Worm (Caenorhabditis elegans) whole organism, L4 larva: ENCODE data around the gene ZK546.19.

Experiments
- D1046.2 ChIP-seq: fragments of 200-800 bp; sonication (Bioruptor generic); IDR thresholded peaks from 2 replicates; pipeline ENCODE4 v1.3.6; 2022; ENCODE audit warnings: missing genetic modification characterization, missing compliant biosample characterization
- F26F4.8 ChIP-seq: fragments of 200-800 bp; sonication (Bioruptor generic); conservative IDR thresholded peaks from 2 replicates; pipeline ENCODE4 v1.3.6; 2022; ENCODE audit warnings: missing genetic modification characterization, missing compliant biosample characterization
- T20F7.1 ChIP-seq: fragments of 200-800 bp; sonication (Bioruptor generic); optimal IDR thresholded peaks from 2 replicates; lab custom pipeline; 2018; ENCODE audit warnings: mild to moderate bottlenecking, missing genetic modification characterization, missing compliant biosample characterization
- Y5F2A.4 ChIP-seq: fragments of 200-800 bp; sonication (Bioruptor generic); optimal IDR thresholded peaks from 2 replicates; lab custom pipeline; 2018; ENCODE audit warnings: mild to moderate bottlenecking, missing genetic modification characterization, missing compliant biosample characterization
- ZK546.5 ChIP-seq, 2 experiments: sonication (generic microtip); optimal IDR thresholded peaks; 2 replicates each; lab custom pipeline; 2017; ENCODE audit warnings: missing biosample characterization in 2 of 2, missing genetic modification characterization in 2 of 2
- aha-1 ChIP-seq: fragments of 150-350 bp; peaks from one replicate; lab custom pipeline; 2014; ENCODE audit warnings: missing biosample characterization, missing genetic modification characterization
- ama-1 ChIP-seq: fragments of 150-350 bp; optimal IDR thresholded peaks from 2 replicates; lab custom pipeline; 2014; ENCODE audit warnings: inconsistent platforms, mixed read lengths
- attf-4 ChIP-seq: sonication (generic microtip); optimal IDR thresholded peaks from 3 replicates; lab custom pipeline; 2017; ENCODE audit warnings: missing biosample characterization, missing genetic modification characterization
- ceh-20 ChIP-seq: fragments of 200-800 bp; sonication (Bioruptor generic); IDR thresholded peaks from 2 replicates; pipeline ENCODE4 v1.3.6; 2022; ENCODE audit warnings: missing genetic modification reagents, missing genetic modification characterization, missing compliant biosample characterization
- ceh-44 ChIP-seq: fragments of 200-800 bp; sonication (Bioruptor generic); IDR thresholded peaks from 2 replicates; pipeline ENCODE4 v1.3.6; 2022; ENCODE audit warnings: missing genetic modification reagents, missing genetic modification characterization, missing compliant biosample characterization
- ceh-62 ChIP-seq: sonication (generic microtip); optimal IDR thresholded peaks from 2 replicates; lab custom pipeline; 2017; ENCODE audit warnings: missing biosample characterization, missing genetic modification characterization
- ceh-82 ChIP-seq: sonication (generic microtip); optimal IDR thresholded peaks from 2 replicates; lab custom pipeline; 2017; ENCODE audit warnings: missing biosample characterization, missing genetic modification characterization
- daf-16 ChIP-seq, 3 experiments: sonication (generic microtip); optimal IDR thresholded peaks; 2 replicates each; lab custom pipeline; 2016 to 2017; ENCODE audit warnings: missing genetic modification characterization in 3 of 3, missing genetic modification reagents in 3 of 3, mild to moderate bottlenecking in 2 of 3, missing compliant biosample characterization in 2 of 3, missing biosample characterization in 1 of 3, moderate library complexity in 1 of 3
- daf-8 ChIP-seq: fragments of 200-800 bp; sonication (Bioruptor generic); IDR thresholded peaks from 2 replicates; pipeline ENCODE4 v1.3.6; 2022; ENCODE audit warnings: missing genetic modification characterization, missing compliant biosample characterization
- dpl-1 ChIP-seq: fragments of 150-350 bp; optimal IDR thresholded peaks from 2 replicates; lab custom pipeline; 2014; ENCODE audit warnings: missing biosample characterization, missing genetic modification reagents, missing genetic modification characterization
- dve-1 ChIP-seq: sonication (generic microtip); optimal IDR thresholded peaks from 2 replicates; lab custom pipeline; 2017; ENCODE audit warnings: antibody characterized with exemption, mild to moderate bottlenecking, missing genetic modification characterization, missing compliant biosample characterization; ENCODE audit not compliant: insufficient read depth
- hif-1 ChIP-seq, 2 experiments: sonication (generic microtip); optimal IDR thresholded peaks; 2 replicates each; lab custom pipeline; 2016 to 2017; ENCODE audit warnings: missing compliant biosample characterization in 2 of 2, missing genetic modification characterization in 2 of 2, missing genetic modification reagents in 2 of 2, missing genotype in 2 of 2, mild to moderate bottlenecking in 1 of 2
- hlh-11 ChIP-seq: fragments of 200-800 bp; sonication (Bioruptor generic); optimal IDR thresholded peaks from 2 replicates; lab custom pipeline; 2018; ENCODE audit warnings: mild to moderate bottlenecking, missing genetic modification characterization, missing compliant biosample characterization
- hlh-30 ChIP-seq: sonication (generic microtip); optimal IDR thresholded peaks from 2 replicates; lab custom pipeline; 2017; ENCODE audit warnings: antibody characterized with exemption, mild to moderate bottlenecking, missing genetic modification characterization, missing compliant biosample characterization; ENCODE audit not compliant: insufficient read depth
- hmg-1.1 ChIP-seq: fragments of 200-800 bp; sonication (Bioruptor generic); IDR thresholded peaks from 2 replicates; pipeline ENCODE4 v1.3.6; 2022; ENCODE audit warnings: missing genetic modification reagents, missing genetic modification characterization, missing compliant biosample characterization
- lin-1 ChIP-seq: fragments of 200-800 bp; sonication (Bioruptor generic); IDR thresholded peaks from 2 replicates; pipeline ENCODE4 v1.3.6; 2022; ENCODE audit warnings: missing genetic modification reagents, missing genetic modification characterization, missing compliant biosample characterization
- lin-13 ChIP-seq: fragments of 150-350 bp; optimal IDR thresholded peaks from 2 replicates; lab custom pipeline; 2014; ENCODE audit warnings: missing biosample characterization, missing genetic modification reagents, missing genetic modification characterization
- lin-39 ChIP-seq: fragments of 150-350 bp; optimal IDR thresholded peaks from 2 replicates; lab custom pipeline; 2014; ENCODE audit warnings: missing biosample characterization, missing genetic modification reagents, missing genetic modification characterization
- lsy-2 ChIP-seq, 2 experiments: fragments of 150-350 bp in 1 of 2; sonication (generic microtip) in 1 of 2; optimal IDR thresholded peaks; 2 replicates each; lab custom pipeline; 2014 to 2017; ENCODE audit warnings: missing biosample characterization in 2 of 2, missing genetic modification characterization in 2 of 2
- mep-1 ChIP-seq: fragments of 150-350 bp; sonication (generic microtip); optimal IDR thresholded peaks from 3 replicates; lab custom pipeline; 2014; ENCODE audit warnings: missing biosample characterization, missing genetic modification characterization
- mxl-3 ChIP-seq: fragments of 200-800 bp; sonication (Bioruptor generic); optimal IDR thresholded peaks from 2 replicates; lab custom pipeline; 2018; ENCODE audit warnings: mild to moderate bottlenecking, missing genetic modification characterization, missing compliant biosample characterization
- nhr-10 ChIP-seq: fragments of 150-350 bp; optimal IDR thresholded peaks from 2 replicates; lab custom pipeline; 2014; ENCODE audit warnings: missing biosample characterization, missing genetic modification characterization
- nhr-102 ChIP-seq: sonication (generic microtip); optimal IDR thresholded peaks from 2 replicates; lab custom pipeline; 2016; ENCODE audit warnings: mild to moderate bottlenecking, missing genetic modification characterization, moderate library complexity, missing compliant biosample characterization
- nhr-237 ChIP-seq: sonication (generic microtip); optimal IDR thresholded peaks from 2 replicates; lab custom pipeline; 2017; ENCODE audit warnings: missing biosample characterization, missing genetic modification characterization
- nhr-28 ChIP-seq: fragments of 150-350 bp; optimal IDR thresholded peaks from 2 replicates; lab custom pipeline; 2014; ENCODE audit warnings: missing biosample characterization, missing genetic modification characterization
- nhr-48 ChIP-seq: sonication (generic microtip); optimal IDR thresholded peaks from 2 replicates; lab custom pipeline; 2016; ENCODE audit warnings: mild to moderate bottlenecking, missing genetic modification characterization, missing compliant biosample characterization
- nhr-77 ChIP-seq: fragments of 150-350 bp; optimal IDR thresholded peaks from 2 replicates; lab custom pipeline; 2014; ENCODE audit warnings: missing biosample characterization, missing genetic modification characterization
- pha-4 ChIP-seq, 2 experiments: fragments of 150-350 bp in 1 of 2; fragments of 200-800 bp in 1 of 2; sonication (Bioruptor generic) in 1 of 2; IDR thresholded peaks in 1 of 2; optimal IDR thresholded peaks in 1 of 2; 2 replicates each; pipeline versions ENCODE4 v1.3.6 to Lab custom; 2014 to 2022; ENCODE audit warnings: missing genetic modification characterization in 2 of 2, missing genetic modification reagents in 2 of 2, missing biosample characterization in 1 of 2, missing compliant biosample characterization in 1 of 2
- php-3 ChIP-seq: fragments of 200-800 bp; sonication (Bioruptor generic); IDR thresholded peaks from 2 replicates; pipeline ENCODE4 v1.3.6; 2022; ENCODE audit warnings: missing genetic modification reagents, missing genetic modification characterization, missing compliant biosample characterization
- pqm-1 ChIP-seq: sonication (generic microtip); optimal IDR thresholded peaks from 2 replicates; lab custom pipeline; 2017; ENCODE audit warnings: missing biosample characterization, missing genetic modification characterization
- rbr-2 ChIP-seq: sonication (generic microtip); optimal IDR thresholded peaks from 2 replicates; lab custom pipeline; 2016; ENCODE audit warnings: missing genotype, missing genetic modification characterization, missing compliant biosample characterization
- sdz-12 ChIP-seq: fragments of 200-800 bp; sonication (Bioruptor generic); optimal IDR thresholded peaks from 2 replicates; lab custom pipeline; 2018; ENCODE audit warnings: mild to moderate bottlenecking, missing genetic modification characterization, missing compliant biosample characterization
- skn-1 ChIP-seq: fragments of 150-350 bp; optimal IDR thresholded peaks from 2 replicates; lab custom pipeline; 2014; ENCODE audit warnings: missing biosample characterization, missing genetic modification characterization
- snpc-1.2 ChIP-seq: fragments of 200-800 bp; sonication (Bioruptor generic); IDR thresholded peaks from 2 replicates; pipeline ENCODE4 v1.3.6; 2022; ENCODE audit warnings: missing genetic modification reagents, missing genetic modification characterization, missing compliant biosample characterization
- tag-97 ChIP-seq: fragments of 200-800 bp; sonication (Bioruptor generic); IDR thresholded peaks from 2 replicates; pipeline ENCODE4 v1.3.6; 2022; ENCODE audit warnings: missing genetic modification characterization, missing compliant biosample characterization
- tra-1 ChIP-seq: fragments of 200-800 bp; sonication (Bioruptor generic); IDR thresholded peaks from 2 replicates; pipeline ENCODE4 v1.3.6; 2022; ENCODE audit warnings: missing genetic modification reagents, missing genetic modification characterization, missing compliant biosample characterization
- unc-130 ChIP-seq: sonication (generic microtip); optimal IDR thresholded peaks from 2 replicates; lab custom pipeline; 2016; ENCODE audit warnings: missing genetic modification reagents, missing genetic modification characterization, missing compliant biosample characterization
- zfp-3 ChIP-seq: fragments of 200-800 bp; sonication (Bioruptor generic); conservative IDR thresholded peaks from 2 replicates; pipeline ENCODE4 v1.3.6; 2022; ENCODE audit warnings: missing genetic modification reagents, missing genetic modification characterization, missing compliant biosample characterization
- ztf-7 ChIP-seq: fragments of 150-350 bp; optimal IDR thresholded peaks from 2 replicates; lab custom pipeline; 2014; ENCODE audit warnings: missing biosample characterization, missing genetic modification characterization

The ZK546.19 gene

DNA sequence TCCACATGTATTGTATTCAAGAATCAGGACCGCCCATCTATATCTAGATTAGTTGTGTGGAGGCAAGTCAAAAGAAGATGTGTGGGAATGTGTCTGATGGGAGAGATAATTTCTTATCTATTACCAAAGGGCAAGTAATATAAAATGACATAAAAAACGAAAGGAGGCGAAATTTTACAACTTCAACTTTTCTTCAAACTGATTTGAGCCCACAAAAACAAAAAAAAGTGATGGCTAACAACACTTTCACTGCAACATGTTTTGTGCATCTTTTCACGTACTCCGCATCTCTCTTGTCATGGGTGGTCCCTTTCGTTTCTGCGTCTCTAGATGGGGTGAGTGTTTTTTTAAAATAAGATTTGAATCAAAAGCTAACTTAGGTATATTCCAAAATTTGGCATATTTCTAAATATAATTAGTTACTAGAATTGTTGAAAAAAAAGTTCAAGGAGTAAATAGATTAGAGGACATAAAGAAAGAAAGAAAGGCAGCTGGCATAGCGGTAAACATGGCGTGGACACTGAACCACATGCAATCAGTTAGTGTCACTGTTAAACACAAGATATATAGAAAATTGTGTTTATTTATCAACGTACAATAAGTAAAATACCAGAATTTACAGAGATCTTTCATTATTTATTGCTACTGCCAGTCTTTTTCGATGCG lies at the start of gene ZK546.19:
TSS of gene ZK546.19 (plus strand) at position 186 of the 666 bp plus-strand sequence.
- TF ChIP-seq lsy-2 (tag; optimal IDR thresholded peaks at IDR 0.05; lab: Kevin White, UChicago) (peak in 1 of 2 experiments; percentile 38), ceh-82 (tag; lab: Kevin White, UChicago) (no peak), nhr-237 (no peak), ZK546.5 (tag; optimal IDR thresholded peaks at IDR 0.05; lab: Kevin White, UChicago) (no peak), nhr-102 (tag; lab: Kevin White, UChicago) (no peak), dpl-1 (GFP tag; lab: Kevin White, UChicago) (peak; percentile 2), daf-8 (GFP tag; lab: Robert Waterston, UW) (no peak), lin-13 (no peak), hif-1 (tag; optimal IDR thresholded peaks at IDR 0.05; lab: Kevin White, UChicago) (peak; percentile 41 to 99), skn-1 (tag; lab: Kevin White, UChicago) (no peak), ztf-7 (tag; lab: Kevin White, UChicago) (no peak), F26F4.8 (no peak), rbr-2 (no peak), ceh-62 (tag; lab: Kevin White, UChicago) (no peak), aha-1 (tag; lab: Kevin White, UChicago) (peak; percentile 100), nhr-48 (tag; lab: Kevin White, UChicago) (no peak), pha-4 (GFP tag; IDR thresholded peaks at IDR 0.05; lab: Robert Waterston, UW) (no peak), pha-4 (tag; optimal IDR thresholded peaks at IDR 0.05; lab: Kevin White, UChicago) (no peak), lin-1 (GFP tag; lab: Robert Waterston, UW) (no peak), nhr-77 (no peak), sdz-12 (no peak), ceh-20 (GFP tag; lab: Robert Waterston, UW) (0 out of 2 replicates have a peak, but pooled peaks have one; percentile 39), hmg-1.1 (GFP tag; lab: Robert Waterston, UW) (no peak), nhr-10 (tag; lab: Kevin White, UChicago) (peak; percentile 5), ama-1 (lab: Kevin White, UChicago) (peak; percentile 27), T20F7.1 (GFP tag; lab: Kevin White, UChicago) (peak; percentile 21), lin-39 (tag; lab: Kevin White, UChicago) (no peak), D1046.2 (GFP tag; lab: Robert Waterston, UW) (no peak), snpc-1.2 (GFP tag; lab: Robert Waterston, UW) (no peak), hlh-11 (tag; lab: Kevin White, UChicago) (peak; percentile 5), pqm-1 (tag; lab: Kevin White, UChicago) (peak; percentile 4), attf-4 (tag; lab: Kevin White, UChicago) (no peak), ceh-44 (no peak), Y5F2A.4 (no peak), php-3 (GFP tag; lab: Robert Waterston, UW) (peak; percentile 68), hlh-30 (tag; lab: Kevin White, UChicago) (peak; percentile 1), tra-1 (no peak), nhr-28 (tag; lab: Kevin White, UChicago) (peak; percentile 41), daf-16 (GFP tag; optimal IDR thresholded peaks at IDR 0.05; lab: Kevin White, UChicago) (peak in 1 of 2 experiments; percentile 39), daf-16 (tag; optimal IDR thresholded peaks at IDR 0.05; lab: Kevin White, UChicago) (peak; percentile 70), mxl-3 (GFP tag; lab: Kevin White, UChicago) (no peak), mep-1 (tag; lab: Kevin White, UChicago) (no peak), unc-130 (GFP tag; lab: Kevin White, UChicago) (no peak), tag-97 (GFP tag; lab: Robert Waterston, UW) (no peak), zfp-3 (GFP tag; lab: Robert Waterston, UW) (no peak), dve-1 (tag; lab: Kevin White, UChicago) (no peak)
- TF ChIP-seq, all 104 proteins: peak for 14
